Worm (Caenorhabditis elegans) whole organism, L4 larva: ENCODE measurements around the gene F28H7.2.

Experiments used
- F37D6.2 ChIP-seq: sonication (generic microtip); optimal IDR thresholded peaks from 2 replicates; lab custom pipeline; 2016; ENCODE audit warnings: mild to moderate bottlenecking, missing genetic modification characterization, missing compliant biosample characterization
- F49E8.2 ChIP-seq: sonication (generic microtip); optimal IDR thresholded peaks from 2 replicates; lab custom pipeline; 2016; ENCODE audit warnings: missing compliant biosample characterization, mild to moderate bottlenecking, missing genetic modification characterization, borderline replicate concordance
- T20F7.1 ChIP-seq: fragments of 200-800 bp; sonication (Bioruptor generic); optimal IDR thresholded peaks from 2 replicates; lab custom pipeline; 2018; ENCODE audit warnings: mild to moderate bottlenecking, missing genetic modification characterization, missing compliant biosample characterization
- Y5F2A.4 ChIP-seq: fragments of 200-800 bp; sonication (Bioruptor generic); optimal IDR thresholded peaks from 2 replicates; lab custom pipeline; 2018; ENCODE audit warnings: mild to moderate bottlenecking, missing genetic modification characterization, missing compliant biosample characterization
- ZK337.2 ChIP-seq: fragments of 200-800 bp; sonication (Bioruptor generic); IDR thresholded peaks from 2 replicates; pipeline ENCODE4 v1.3.6; 2022; ENCODE audit warnings: missing genetic modification reagents, missing genetic modification characterization, missing compliant biosample characterization
- aly-2 ChIP-seq: sonication (generic microtip); optimal IDR thresholded peaks from 2 replicates; lab custom pipeline; 2018; ENCODE audit warnings: missing biosample characterization, missing genetic modification characterization
- ama-1 ChIP-seq: fragments of 150-350 bp; optimal IDR thresholded peaks from 2 replicates; lab custom pipeline; 2014; ENCODE audit warnings: inconsistent platforms, mixed read lengths
- arid-1 ChIP-seq: fragments of 200-800 bp; sonication (Bioruptor generic); conservative IDR thresholded peaks from 2 replicates; pipeline ENCODE4 v1.3.6; 2022; ENCODE audit warnings: missing genetic modification reagents, missing genetic modification characterization, missing compliant biosample characterization
- ceh-32 ChIP-seq: sonication (generic microtip); optimal IDR thresholded peaks from 2 replicates; lab custom pipeline; 2016; ENCODE audit warnings: mild to moderate bottlenecking, missing genetic modification characterization, missing compliant biosample characterization; ENCODE audit not compliant: poor library complexity
- ceh-82 ChIP-seq: sonication (generic microtip); optimal IDR thresholded peaks from 2 replicates; lab custom pipeline; 2017; ENCODE audit warnings: missing biosample characterization, missing genetic modification characterization
- cey-2 ChIP-seq: sonication (generic microtip); optimal IDR thresholded peaks from 3 replicates; lab custom pipeline; 2017; ENCODE audit warnings: missing genetic modification characterization, mild to moderate bottlenecking, missing compliant biosample characterization, antibody characterized with exemption, borderline replicate concordance; ENCODE audit not compliant: insufficient read depth
- daf-12 ChIP-seq: fragments of 150-350 bp; optimal IDR thresholded peaks from 2 replicates; lab custom pipeline; 2014; ENCODE audit warnings: missing biosample characterization, missing genetic modification reagents, missing genetic modification characterization
- daf-19 ChIP-seq: fragments of 200-800 bp; sonication (Bioruptor generic); conservative IDR thresholded peaks from 2 replicates; pipeline ENCODE4 v1.3.6; 2022; ENCODE audit warnings: missing genetic modification characterization, missing compliant biosample characterization
- dmd-8 ChIP-seq: fragments of 200-800 bp; sonication (Bioruptor generic); IDR thresholded peaks from 2 replicates; pipeline ENCODE4 v1.3.6; 2022; ENCODE audit warnings: missing genetic modification characterization, missing compliant biosample characterization
- dpl-1 ChIP-seq: fragments of 150-350 bp; optimal IDR thresholded peaks from 2 replicates; lab custom pipeline; 2014; ENCODE audit warnings: missing biosample characterization, missing genetic modification reagents, missing genetic modification characterization
- egl-43 ChIP-seq: fragments of 200-800 bp; sonication (Bioruptor generic); IDR thresholded peaks from 2 replicates; pipeline ENCODE4 v1.3.6; 2022; ENCODE audit warnings: missing genetic modification reagents, missing genetic modification characterization, missing compliant biosample characterization
- gei-8 ChIP-seq: fragments of 200-800 bp; sonication (Bioruptor generic); optimal IDR thresholded peaks from 2 replicates; lab custom pipeline; 2018; ENCODE audit warnings: mild to moderate bottlenecking, missing genetic modification characterization, missing compliant biosample characterization
- hif-1 ChIP-seq, 2 experiments: sonication (generic microtip); optimal IDR thresholded peaks; 2 replicates each; lab custom pipeline; 2016 to 2017; ENCODE audit warnings: missing compliant biosample characterization in 2 of 2, missing genetic modification characterization in 2 of 2, missing genetic modification reagents in 2 of 2, missing genotype in 2 of 2, mild to moderate bottlenecking in 1 of 2
- hlh-11 ChIP-seq: fragments of 200-800 bp; sonication (Bioruptor generic); optimal IDR thresholded peaks from 2 replicates; lab custom pipeline; 2018; ENCODE audit warnings: mild to moderate bottlenecking, missing genetic modification characterization, missing compliant biosample characterization
- hlh-30 ChIP-seq: sonication (generic microtip); optimal IDR thresholded peaks from 2 replicates; lab custom pipeline; 2017; ENCODE audit warnings: antibody characterized with exemption, mild to moderate bottlenecking, missing genetic modification characterization, missing compliant biosample characterization; ENCODE audit not compliant: insufficient read depth
- hmg-1.1 ChIP-seq: fragments of 200-800 bp; sonication (Bioruptor generic); IDR thresholded peaks from 2 replicates; pipeline ENCODE4 v1.3.6; 2022; ENCODE audit warnings: missing genetic modification reagents, missing genetic modification characterization, missing compliant biosample characterization
- lin-13 ChIP-seq: fragments of 150-350 bp; optimal IDR thresholded peaks from 2 replicates; lab custom pipeline; 2014; ENCODE audit warnings: missing biosample characterization, missing genetic modification reagents, missing genetic modification characterization
- lsy-2 ChIP-seq, 2 experiments: fragments of 150-350 bp in 1 of 2; sonication (generic microtip) in 1 of 2; optimal IDR thresholded peaks; 2 replicates each; lab custom pipeline; 2014 to 2017; ENCODE audit warnings: missing biosample characterization in 2 of 2, missing genetic modification characterization in 2 of 2
- madf-5 ChIP-seq, 2 experiments: fragments of 200-800 bp; sonication (Bioruptor generic); IDR thresholded peaks; 2 replicates each; pipeline ENCODE4 v1.3.6; 2022; ENCODE audit warnings: missing compliant biosample characterization in 2 of 2, missing genetic modification characterization in 2 of 2
- mdl-1 ChIP-seq, 2 experiments: fragments of 150-350 bp in 1 of 2; sonication (generic microtip) in 1 of 2; optimal IDR thresholded peaks; 2 replicates each; lab custom pipeline; 2014 to 2017; ENCODE audit warnings: missing biosample characterization in 2 of 2, missing genetic modification characterization in 2 of 2
- mep-1 ChIP-seq: fragments of 150-350 bp; sonication (generic microtip); optimal IDR thresholded peaks from 3 replicates; lab custom pipeline; 2014; ENCODE audit warnings: missing biosample characterization, missing genetic modification characterization
- mes-2 ChIP-seq: sonication (generic microtip); optimal IDR thresholded peaks from 2 replicates; lab custom pipeline; 2016; ENCODE audit warnings: missing genotype, mild to moderate bottlenecking, missing genetic modification characterization, missing compliant biosample characterization; ENCODE audit not compliant: poor library complexity, severe bottlenecking
- nhr-10 ChIP-seq: fragments of 150-350 bp; optimal IDR thresholded peaks from 2 replicates; lab custom pipeline; 2014; ENCODE audit warnings: missing biosample characterization, missing genetic modification characterization
- nhr-102 ChIP-seq: sonication (generic microtip); optimal IDR thresholded peaks from 2 replicates; lab custom pipeline; 2016; ENCODE audit warnings: mild to moderate bottlenecking, missing genetic modification characterization, moderate library complexity, missing compliant biosample characterization
- nhr-237 ChIP-seq: sonication (generic microtip); optimal IDR thresholded peaks from 2 replicates; lab custom pipeline; 2017; ENCODE audit warnings: missing biosample characterization, missing genetic modification characterization
- nhr-28 ChIP-seq: fragments of 150-350 bp; optimal IDR thresholded peaks from 2 replicates; lab custom pipeline; 2014; ENCODE audit warnings: missing biosample characterization, missing genetic modification characterization
- nhr-41 ChIP-seq: fragments of 200-800 bp; sonication (Bioruptor generic); IDR thresholded peaks from 2 replicates; pipeline ENCODE4 v1.3.6; 2022; ENCODE audit warnings: missing genetic modification reagents, missing genetic modification characterization, missing compliant biosample characterization
- nhr-42 ChIP-seq: fragments of 200-800 bp; sonication (Bioruptor generic); IDR thresholded peaks from 2 replicates; pipeline ENCODE4 v1.3.6; 2022; ENCODE audit warnings: missing genetic modification characterization, missing compliant biosample characterization
- nhr-6 ChIP-seq: fragments of 150-350 bp; optimal IDR thresholded peaks from 2 replicates; lab custom pipeline; 2014; ENCODE audit warnings: missing biosample characterization, missing genetic modification characterization
- nhr-77 ChIP-seq: fragments of 150-350 bp; optimal IDR thresholded peaks from 2 replicates; lab custom pipeline; 2014; ENCODE audit warnings: missing biosample characterization, missing genetic modification characterization
- pha-4 ChIP-seq, 2 experiments: fragments of 150-350 bp in 1 of 2; fragments of 200-800 bp in 1 of 2; sonication (Bioruptor generic) in 1 of 2; IDR thresholded peaks in 1 of 2; optimal IDR thresholded peaks in 1 of 2; 2 replicates each; pipeline versions ENCODE4 v1.3.6 to Lab custom; 2014 to 2022; ENCODE audit warnings: missing genetic modification characterization in 2 of 2, missing genetic modification reagents in 2 of 2, missing biosample characterization in 1 of 2, missing compliant biosample characterization in 1 of 2
- pqm-1 ChIP-seq: sonication (generic microtip); optimal IDR thresholded peaks from 2 replicates; lab custom pipeline; 2017; ENCODE audit warnings: missing biosample characterization, missing genetic modification characterization
- saeg-2 ChIP-seq: fragments of 200-800 bp; sonication (Bioruptor generic); IDR thresholded peaks from 2 replicates; pipeline ENCODE4 v1.3.6; 2022; ENCODE audit warnings: missing genetic modification reagents, missing genetic modification characterization, missing compliant biosample characterization
- sdz-12 ChIP-seq: fragments of 200-800 bp; sonication (Bioruptor generic); optimal IDR thresholded peaks from 2 replicates; lab custom pipeline; 2018; ENCODE audit warnings: mild to moderate bottlenecking, missing genetic modification characterization, missing compliant biosample characterization
- set-16 ChIP-seq: fragments of 200-800 bp; sonication (Bioruptor generic); IDR thresholded peaks from 2 replicates; pipeline ENCODE4 v1.3.6; 2022; ENCODE audit warnings: missing genetic modification reagents, missing genetic modification characterization, missing compliant biosample characterization
- snpc-4 ChIP-seq: fragments of 150-350 bp; optimal IDR thresholded peaks from 2 replicates; lab custom pipeline; 2014; ENCODE audit warnings: missing biosample characterization, missing genetic modification characterization
- spr-1 ChIP-seq: sonication (generic microtip); optimal IDR thresholded peaks from 2 replicates; lab custom pipeline; 2016; ENCODE audit warnings: mild to moderate bottlenecking, missing genetic modification characterization, missing compliant biosample characterization
- tag-97 ChIP-seq: fragments of 200-800 bp; sonication (Bioruptor generic); IDR thresholded peaks from 2 replicates; pipeline ENCODE4 v1.3.6; 2022; ENCODE audit warnings: missing genetic modification characterization, missing compliant biosample characterization
- tra-1 ChIP-seq: fragments of 200-800 bp; sonication (Bioruptor generic); IDR thresholded peaks from 2 replicates; pipeline ENCODE4 v1.3.6; 2022; ENCODE audit warnings: missing genetic modification reagents, missing genetic modification characterization, missing compliant biosample characterization
- unc-130 ChIP-seq: sonication (generic microtip); optimal IDR thresholded peaks from 2 replicates; lab custom pipeline; 2016; ENCODE audit warnings: missing genetic modification reagents, missing genetic modification characterization, missing compliant biosample characterization
- unc-39 ChIP-seq: sonication (generic microtip); optimal IDR thresholded peaks from 2 replicates; lab custom pipeline; 2017; ENCODE audit warnings: missing biosample characterization, missing genetic modification characterization
- unc-62 ChIP-seq, 3 experiments: fragments of 150-350 bp in 1 of 3; sonication (generic microtip); optimal IDR thresholded peaks in 2 of 3; peaks in 1 of 3; 1 replicate in 1 of 3; 2 replicates in 2 of 3; lab custom pipeline; 2014 to 2017; ENCODE audit warnings: missing biosample characterization in 3 of 3, missing genetic modification characterization in 3 of 3, missing genetic modification reagents in 3 of 3, missing genotype in 1 of 3
- zfp-2 ChIP-seq: sonication (generic microtip); optimal IDR thresholded peaks from 2 replicates; lab custom pipeline; 2016; ENCODE audit warnings: mild to moderate bottlenecking, missing genetic modification characterization, missing compliant biosample characterization
- zfp-3 ChIP-seq: fragments of 200-800 bp; sonication (Bioruptor generic); conservative IDR thresholded peaks from 2 replicates; pipeline ENCODE4 v1.3.6; 2022; ENCODE audit warnings: missing genetic modification reagents, missing genetic modification characterization, missing compliant biosample characterization
- zip-2 ChIP-seq: fragments of 150-350 bp; optimal IDR thresholded peaks from 2 replicates; lab custom pipeline; 2014; ENCODE audit warnings: missing biosample characterization, missing genetic modification characterization
- ztf-7 ChIP-seq: fragments of 150-350 bp; optimal IDR thresholded peaks from 2 replicates; lab custom pipeline; 2014; ENCODE audit warnings: missing biosample characterization, missing genetic modification characterization

The F28H7.2 gene

ce11 chrV:10736756-10737155, 10.9 kb upstream of the F28H7.2 start, which contains the start of the genes mre-11 and wdr-5.3 (continued):
- TF ChIP-seq hif-1 (tag; optimal IDR thresholded peaks at IDR 0.05; lab: Kevin White, UChicago) (no peak), ZK337.2 (GFP tag; lab: Robert Waterston, UW) (peak; percentile 74), sdz-12 (GFP tag; lab: Kevin White, UChicago) (no peak), lsy-2 (tag; optimal IDR thresholded peaks at IDR 0.05; lab: Kevin White, UChicago) (no peak), saeg-2 (no peak), T20F7.1 (GFP tag; lab: Kevin White, UChicago) (peak; percentile 28), zfp-3 (GFP tag; lab: Robert Waterston, UW) (no peak), Y5F2A.4 (GFP tag; lab: Kevin White, UChicago) (no peak), daf-12 (tag; lab: Kevin White, UChicago) (no peak), unc-62 (GFP tag; optimal IDR thresholded peaks at IDR 0.05 in 1 of 2; lab: Kevin White, UChicago) (no peak), unc-62 (tag; optimal IDR thresholded peaks at IDR 0.05; lab: Kevin White, UChicago) (no peak), nhr-42 (GFP tag; lab: Robert Waterston, UW) (no peak), hmg-1.1 (no peak), lin-13 (GFP tag; lab: Kevin White, UChicago) (no peak), unc-39 (no peak), ama-1 (lab: Kevin White, UChicago) (no peak), aly-2 (no peak), gei-8 (GFP tag; lab: Kevin White, UChicago) (no peak), ceh-82 (no peak), nhr-77 (tag; lab: Kevin White, UChicago) (no peak), mdl-1 (tag; optimal IDR thresholded peaks at IDR 0.05; lab: Kevin White, UChicago) (peak in 1 of 2 experiments; percentile 6), hlh-30 (tag; lab: Kevin White, UChicago) (no peak), egl-43 (no peak), ceh-32 (tag; lab: Kevin White, UChicago) (no peak), nhr-237 (tag; lab: Kevin White, UChicago) (no peak), tag-97 (no peak), mep-1 (tag; lab: Kevin White, UChicago) (no peak), daf-19 (GFP tag; lab: Robert Waterston, UW) (no peak), dpl-1 (peak; percentile 94), arid-1 (no peak), dmd-8 (GFP tag; lab: Robert Waterston, UW) (no peak), pqm-1 (tag; lab: Kevin White, UChicago) (no peak), F37D6.2 (tag; lab: Kevin White, UChicago) (no peak), tra-1 (no peak), zfp-2 (tag; lab: Kevin White, UChicago) (no peak), hlh-11 (tag; lab: Kevin White, UChicago) (peak; percentile 42), nhr-41 (GFP tag; lab: Robert Waterston, UW) (no peak), nhr-6 (tag; lab: Kevin White, UChicago) (peak; percentile 65), snpc-4 (tag; lab: Kevin White, UChicago) (no peak), nhr-28 (tag; lab: Kevin White, UChicago) (peak; percentile 18), nhr-10 (tag; lab: Kevin White, UChicago) (no peak), cey-2 (tag; lab: Kevin White, UChicago) (no peak), ztf-7 (tag; lab: Kevin White, UChicago) (no peak), unc-130 (peak; percentile 59), zip-2 (tag; lab: Kevin White, UChicago) (no peak), set-16 (GFP tag; lab: Robert Waterston, UW) (no peak), F49E8.2 (tag; lab: Kevin White, UChicago) (no peak), pha-4 (GFP tag; IDR thresholded peaks at IDR 0.05; lab: Robert Waterston, UW) (no peak), pha-4 (tag; optimal IDR thresholded peaks at IDR 0.05; lab: Kevin White, UChicago) (no peak), mes-2 (peak; percentile 98), madf-5 (GFP tag; IDR thresholded peaks at IDR 0.05; lab: Robert Waterston, UW) (no peak), spr-1 (tag; lab: Kevin White, UChicago) (no peak), nhr-102 (tag; lab: Kevin White, UChicago) (no peak)
